Fruit fly (Drosophila melanogaster) whole organism, wandering third instar larva: Measurements from ENCODE around the gene CG3434.

Source experiments
- Abd-B ChIP-seq: fragments of >200 bp; optimal IDR thresholded peaks from 2 replicates; lab custom pipeline; 2017; ENCODE audit warnings: missing biosample characterization, missing genetic modification characterization
- CG32264 ChIP-seq: fragments of 200-800 bp; sonication (Bioruptor generic); optimal IDR thresholded peaks from 2 replicates; lab custom pipeline; 2016; ENCODE audit warnings: missing biosample characterization, missing genetic modification characterization
- Dif ChIP-seq: fragments of 200-275, 200-300 bp; sonication (Bioruptor generic); optimal IDR thresholded peaks from 2 replicates; lab custom pipeline; 2018; ENCODE audit warnings: missing biosample characterization, missing genetic modification characterization; ENCODE audit not compliant: partially characterized antibody
- Mio ChIP-seq: sonication (Bioruptor generic); optimal IDR thresholded peaks from 2 replicates; lab custom pipeline; 2016; ENCODE audit warnings: missing biosample characterization, missing genetic modification characterization
- Myc ChIP-seq: fragments of >200 bp; optimal IDR thresholded peaks from 2 replicates; lab custom pipeline; 2017
- br ChIP-seq: fragments of 200-800 bp; sonication (Bioruptor generic); optimal IDR thresholded peaks from 2 replicates; lab custom pipeline; 2016; ENCODE audit warnings: missing biosample characterization, missing genetic modification characterization
- brk ChIP-seq: fragments of 200-800 bp; sonication (Bioruptor generic); optimal IDR thresholded peaks from 2 replicates; lab custom pipeline; 2016; ENCODE audit warnings: missing biosample characterization, mild to moderate bottlenecking, missing genetic modification characterization
- lola ChIP-seq: fragments of >200 bp; optimal IDR thresholded peaks from 2 replicates; lab custom pipeline; 2017; ENCODE audit warnings: missing biosample characterization, missing genetic modification characterization
- pan ChIP-seq: fragments of >200 bp; optimal IDR thresholded peaks from 2 replicates; lab custom pipeline; 2017
- psq ChIP-seq: fragments of 200-800 bp; sonication (Bioruptor generic); optimal IDR thresholded peaks from 3 replicates; lab custom pipeline; 2017; ENCODE audit warnings: missing biosample characterization, mild to moderate bottlenecking, missing genetic modification characterization, moderate library complexity
- rgr ChIP-seq: fragments of 200-800 bp; sonication (Bioruptor generic); optimal IDR thresholded peaks from 3 replicates; lab custom pipeline; 2016; ENCODE audit warnings: missing biosample characterization, mild to moderate bottlenecking, missing genetic modification characterization

dm6 chr3L:9410754-9411423 lies 49.7 kb downstream of the CG3434 start, which contains the start of the genes CG4022 and Cpsf5:
- TF ChIP-seq Abd-B (GFP tag; lab: Kevin White, UChicago) (no peak), lola (GFP tag; lab: Kevin White, UChicago) (no peak), Mio (no peak), pan (lab: Kevin White, UChicago) (no peak), psq (GFP tag; lab: Kevin White, UChicago) (peak; percentile 58), CG32264 (GFP tag; lab: Kevin White, UChicago) (no peak), Myc (lab: Kevin White, UChicago) (no peak), br (GFP tag; lab: Kevin White, UChicago) (peak; percentile 78), rgr (GFP tag; lab: Kevin White, UChicago) (peak; percentile 88), Dif (GFP tag; lab: Kevin White, UChicago) (no peak), brk (GFP tag; lab: Kevin White, UChicago) (peak; percentile 86)
